Worm (Caenorhabditis elegans) whole organism, L2 larva: ENCODE measurements around the gene F09E5.11.
A peak's percentile ranks its signal among the peaks of the same experiment; 100 is the strongest.

Experiments used
- C34F6.9 ChIP-seq: fragments of 150-350 bp; optimal IDR thresholded peaks from 2 replicates; lab custom pipeline; 2014; ENCODE audit warnings: missing biosample characterization, missing genetic modification characterization
- F13H6.1 ChIP-seq: sonication (generic microtip); optimal IDR thresholded peaks from 2 replicates; lab custom pipeline; 2016; ENCODE audit warnings: missing genetic modification characterization, missing compliant biosample characterization
- Y55F3AM.14 ChIP-seq: fragments of 200-800 bp; sonication (Bioruptor generic); optimal IDR thresholded peaks from 2 replicates; lab custom pipeline; 2018; ENCODE audit warnings: mild to moderate bottlenecking, missing genetic modification characterization, missing compliant biosample characterization
- ZK546.5 ChIP-seq: sonication (generic microtip); optimal IDR thresholded peaks from 2 replicates; lab custom pipeline; 2017; ENCODE audit warnings: missing biosample characterization, missing genetic modification characterization
- alr-1 ChIP-seq: fragments of 150-350 bp; optimal IDR thresholded peaks from 2 replicates; lab custom pipeline; 2014; ENCODE audit warnings: missing biosample characterization, missing genetic modification characterization
- aly-2 ChIP-seq: fragments of 150-350 bp; optimal IDR thresholded peaks from 2 replicates; lab custom pipeline; 2014; ENCODE audit warnings: missing biosample characterization, missing genetic modification characterization
- ama-1 ChIP-seq: fragments of 150-350 bp; optimal IDR thresholded peaks from 2 replicates; lab custom pipeline; 2018; ENCODE audit warnings: inconsistent platforms
- blmp-1 ChIP-seq: sonication (generic microtip); optimal IDR thresholded peaks from 2 replicates; lab custom pipeline; 2017; ENCODE audit warnings: missing genetic modification characterization, mild to moderate bottlenecking, missing compliant biosample characterization, antibody characterized with exemption, moderate library complexity; ENCODE audit not compliant: insufficient read depth
- ceh-82 ChIP-seq: fragments of 150-350 bp; optimal IDR thresholded peaks from 2 replicates; lab custom pipeline; 2014; ENCODE audit warnings: missing biosample characterization, missing genetic modification characterization
- crh-2 ChIP-seq: sonication (generic microtip); optimal IDR thresholded peaks from 2 replicates; lab custom pipeline; 2017; ENCODE audit warnings: missing biosample characterization, missing genetic modification characterization
- dmd-4 ChIP-seq: sonication (generic microtip); optimal IDR thresholded peaks from 2 replicates; lab custom pipeline; 2017; ENCODE audit warnings: missing biosample characterization, missing genetic modification characterization
- egl-27 ChIP-seq: sonication (generic microtip); optimal IDR thresholded peaks from 3 replicates; lab custom pipeline; 2017; ENCODE audit warnings: missing biosample characterization, missing genetic modification reagents, missing genetic modification characterization
- elt-1 ChIP-seq: fragments of 150-350 bp; optimal IDR thresholded peaks from 2 replicates; lab custom pipeline; 2014; ENCODE audit warnings: missing biosample characterization, missing genetic modification characterization
- elt-3 ChIP-seq: sonication (generic microtip); optimal IDR thresholded peaks from 2 replicates; lab custom pipeline; 2017; ENCODE audit warnings: missing biosample characterization, missing genetic modification characterization
- fos-1 ChIP-seq: fragments of 150-350 bp; optimal IDR thresholded peaks from 2 replicates; lab custom pipeline; 2014; ENCODE audit warnings: missing biosample characterization, missing genetic modification characterization
- lin-13 ChIP-seq: fragments of 150-350 bp; optimal IDR thresholded peaks from 2 replicates; lab custom pipeline; 2014; ENCODE audit warnings: missing biosample characterization, missing genetic modification reagents, missing genetic modification characterization
- lsy-2 ChIP-seq, 2 experiments: fragments of 150-350 bp in 1 of 2; sonication (generic microtip) in 1 of 2; optimal IDR thresholded peaks; 2 replicates each; lab custom pipeline; 2014 to 2017; ENCODE audit warnings: missing biosample characterization in 2 of 2, missing genetic modification characterization in 2 of 2
- mab-5 ChIP-seq: fragments of 150-350 bp; optimal IDR thresholded peaks from 2 replicates; lab custom pipeline; 2014; ENCODE audit warnings: missing biosample characterization, missing genetic modification characterization
- mdl-1 ChIP-seq, 2 experiments: fragments of 150-350 bp in 1 of 2; sonication (generic microtip) in 1 of 2; optimal IDR thresholded peaks; 2 replicates each; lab custom pipeline; 2017; ENCODE audit warnings: missing biosample characterization in 2 of 2, missing genetic modification characterization in 2 of 2
- nhr-10 ChIP-seq: sonication (generic microtip); optimal IDR thresholded peaks from 2 replicates; lab custom pipeline; 2017; ENCODE audit warnings: missing biosample characterization, missing genetic modification characterization
- nhr-12 ChIP-seq: fragments of 150-350 bp; optimal IDR thresholded peaks from 2 replicates; lab custom pipeline; 2014; ENCODE audit warnings: missing biosample characterization, missing genetic modification characterization
- nhr-129 ChIP-seq: fragments of 150-350 bp; optimal IDR thresholded peaks from 2 replicates; lab custom pipeline; 2014; ENCODE audit warnings: missing biosample characterization, missing genetic modification characterization
- nhr-21 ChIP-seq: fragments of 150-350 bp; optimal IDR thresholded peaks from 2 replicates; lab custom pipeline; 2014; ENCODE audit warnings: missing biosample characterization, missing genetic modification characterization
- nhr-6 ChIP-seq: fragments of 150-350 bp; optimal IDR thresholded peaks from 2 replicates; lab custom pipeline; 2014; ENCODE audit warnings: missing biosample characterization, missing genetic modification characterization
- sma-3 ChIP-seq: sonication (generic microtip); optimal IDR thresholded peaks from 2 replicates; lab custom pipeline; 2016; ENCODE audit warnings: missing genetic modification reagents, missing genetic modification characterization, missing compliant biosample characterization
- sma-9 ChIP-seq, 2 experiments: fragments of 150-350 bp in 1 of 2; sonication (generic microtip) in 1 of 2; optimal IDR thresholded peaks; 2 replicates each; lab custom pipeline; 2014 to 2016; ENCODE audit warnings: missing genetic modification characterization in 2 of 2, mild to moderate bottlenecking in 1 of 2, missing biosample characterization in 1 of 2, missing compliant biosample characterization in 1 of 2, missing genetic modification reagents in 1 of 2, moderate library complexity in 1 of 2
- unc-55 ChIP-seq: fragments of 150-350 bp; sonication (generic microtip); optimal IDR thresholded peaks from 3 replicates; lab custom pipeline; 2014; ENCODE audit warnings: missing biosample characterization, missing genetic modification reagents, missing genetic modification characterization
- ztf-4 ChIP-seq: fragments of 150-350 bp; optimal IDR thresholded peaks from 2 replicates; lab custom pipeline; 2014; ENCODE audit warnings: missing biosample characterization, missing genetic modification characterization

F09E5.11 gene

ce11 chrII:5335370-5336034, 22.5 kb downstream of the F09E5.11 start:
- TF ChIP-seq aly-2, result no peak
- TF ChIP-seq lsy-2 (tag; optimal IDR thresholded peaks at IDR 0.05; lab: Kevin White, UChicago), result no peak
- TF ChIP-seq mab-5 (tag; lab: Kevin White, UChicago), result peak; percentile 13
- TF ChIP-seq crh-2 (tag; lab: Kevin White, UChicago), result peak; percentile 60
- peak; percentile 64 for TF ChIP-seq nhr-21 (tag; lab: Kevin White, UChicago)
- peak; percentile 41 for TF ChIP-seq fos-1
- no peak for TF ChIP-seq nhr-6 (tag; lab: Kevin White, UChicago)
- TF ChIP-seq sma-9 (GFP tag; optimal IDR thresholded peaks at IDR 0.05; lab: Kevin White, UChicago), result peak; percentile 27
- TF ChIP-seq sma-9 (tag; optimal IDR thresholded peaks at IDR 0.05; lab: Kevin White, UChicago), result no peak
- peak; percentile 64 for TF ChIP-seq unc-55
- TF ChIP-seq mdl-1 (tag; optimal IDR thresholded peaks at IDR 0.05; lab: Kevin White, UChicago), result no peak

ce11 chrII:5334628-5335027, 23.4 kb downstream of the F09E5.11 start:
- TF ChIP-seq nhr-21 (tag; lab: Kevin White, UChicago) (peak; percentile 31), C34F6.9 (peak; percentile 15), nhr-129 (tag; lab: Kevin White, UChicago) (peak; percentile 56), ama-1 (lab: Kevin White, UChicago) (no peak), lsy-2 (tag; optimal IDR thresholded peaks at IDR 0.05; lab: Kevin White, UChicago) (peak in 1 of 2 experiments; percentile 12), elt-3 (tag; lab: Kevin White, UChicago) (no peak), ZK546.5 (tag; lab: Kevin White, UChicago) (no peak), dmd-4 (tag; lab: Kevin White, UChicago) (no peak), lin-13 (GFP tag; lab: Kevin White, UChicago) (peak; percentile 2), nhr-10 (no peak), egl-27 (tag; lab: Kevin White, UChicago) (no peak), ztf-4 (no peak), nhr-12 (tag; lab: Kevin White, UChicago) (no peak)
- TF ChIP-seq, all 48 proteins: peak for 5

ce11 chrII:5333729-5334255, 24.2 kb downstream of the F09E5.11 start:
- TF ChIP-seq nhr-21 (tag; lab: Kevin White, UChicago) (peak; percentile 19), sma-9 (GFP tag; optimal IDR thresholded peaks at IDR 0.05; lab: Kevin White, UChicago) (peak; percentile 6), sma-9 (tag; optimal IDR thresholded peaks at IDR 0.05; lab: Kevin White, UChicago) (no peak), fos-1 (peak; percentile 53), ztf-4 (no peak), elt-1 (tag; lab: Kevin White, UChicago) (no peak)

ce11 chrII:5332345-5333124, 25.5 kb downstream of the F09E5.11 start:
- TF ChIP-seq nhr-21 (tag; lab: Kevin White, UChicago) (peak; percentile 15), ceh-82 (no peak), fos-1 (peak; percentile 37), blmp-1 (tag; lab: Kevin White, UChicago) (no peak), sma-9 (GFP tag; optimal IDR thresholded peaks at IDR 0.05; lab: Kevin White, UChicago) (peak; percentile 53), sma-9 (tag; optimal IDR thresholded peaks at IDR 0.05; lab: Kevin White, UChicago) (no peak)

- TF ChIP-seq fos-1 (peak; percentile 58), nhr-129 (tag; lab: Kevin White, UChicago) (peak; percentile 11), sma-9 (GFP tag; optimal IDR thresholded peaks at IDR 0.05; lab: Kevin White, UChicago) (peak; percentile 13), sma-9 (tag; optimal IDR thresholded peaks at IDR 0.05; lab: Kevin White, UChicago) (no peak), alr-1 (tag; lab: Kevin White, UChicago) (no peak), F13H6.1 (tag; lab: Kevin White, UChicago) (peak; percentile 43), ama-1 (lab: Kevin White, UChicago) (peak; percentile 2), lin-13 (GFP tag; lab: Kevin White, UChicago) (no peak), nhr-12 (tag; lab: Kevin White, UChicago) (no peak), Y55F3AM.14 (GFP tag; lab: Kevin White, UChicago) (no peak), sma-3 (peak; percentile 5)
These were observed 26.2 kb downstream of the F09E5.11 start for ce11 chrII:5331677-5332303.
